Worm (Caenorhabditis elegans): ENCODE results near the gene srh-245.

DNA sequence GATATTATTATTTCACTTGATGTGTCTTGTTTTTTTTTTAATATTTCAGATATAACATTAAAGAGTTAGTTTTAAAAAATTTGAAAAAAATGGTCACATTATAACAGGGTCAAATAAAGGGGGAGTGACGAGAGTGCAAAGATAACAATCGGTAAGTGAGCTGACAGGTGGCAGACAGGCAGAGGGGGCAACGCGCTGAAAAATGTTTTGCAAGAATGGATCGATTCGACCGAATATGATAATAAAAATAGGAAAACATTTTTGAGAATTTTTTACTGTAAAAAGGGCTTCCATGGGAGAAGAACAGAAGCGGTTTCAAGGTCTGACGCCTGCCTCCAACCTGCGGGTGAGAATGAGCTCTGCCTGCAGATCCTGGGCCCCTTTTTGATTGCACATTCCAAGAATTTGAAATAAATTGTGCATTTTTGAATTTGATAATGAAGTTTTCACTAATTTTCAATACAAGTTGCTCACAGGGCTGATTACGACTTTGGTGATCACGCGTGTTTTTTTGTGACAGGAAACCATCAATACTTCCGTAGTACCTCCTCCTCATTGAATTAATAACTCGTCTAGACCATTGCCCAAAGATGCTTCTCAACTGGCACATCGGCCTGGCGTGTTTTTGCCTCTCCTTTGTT, 43.9 kb upstream of the srh-245 start, which contains the start of the genes ugt-29 and srx-5:
- TF ChIP-seq elt-3 (tag; optimal IDR thresholded peaks at IDR 0.05) (no peak), nhr-11 (tag; optimal IDR thresholded peaks at IDR 0.05) (no peak), ztf-4 (tag; optimal IDR thresholded peaks at IDR 0.05) (no peak)

All from whole organism, L3 larva.